Worm (Caenorhabditis elegans) whole organism, L4 larva: Measurements from ENCODE around the gene meg-3.

Experiments used
- ZK546.5 ChIP-seq, 2 experiments: sonication (generic microtip); optimal IDR thresholded peaks; 2 replicates each; lab custom pipeline; 2017; ENCODE audit warnings: missing biosample characterization in 2 of 2, missing genetic modification characterization in 2 of 2
- aha-1 ChIP-seq: fragments of 150-350 bp; peaks from one replicate; lab custom pipeline; 2014; ENCODE audit warnings: missing biosample characterization, missing genetic modification characterization
- ces-1 ChIP-seq: fragments of 150-350 bp; sonication (generic microtip); optimal IDR thresholded peaks from 4 replicates; lab custom pipeline; 2014; ENCODE audit warnings: missing biosample characterization, missing genetic modification reagents, missing genetic modification characterization
- fos-1 ChIP-seq: fragments of 150-350 bp; optimal IDR thresholded peaks from 2 replicates; lab custom pipeline; 2014; ENCODE audit warnings: missing biosample characterization, missing genetic modification characterization
- jun-1 ChIP-seq: fragments of 150-350 bp; optimal IDR thresholded peaks from 2 replicates; lab custom pipeline; 2014; ENCODE audit warnings: missing biosample characterization, missing genetic modification reagents, missing genetic modification characterization
- nhr-111 ChIP-seq: fragments of 200-800 bp; sonication (Bioruptor generic); optimal IDR thresholded peaks from 2 replicates; lab custom pipeline; 2018; ENCODE audit warnings: mild to moderate bottlenecking, missing genetic modification characterization, missing compliant biosample characterization
- nhr-237 ChIP-seq: sonication (generic microtip); optimal IDR thresholded peaks from 2 replicates; lab custom pipeline; 2017; ENCODE audit warnings: missing biosample characterization, missing genetic modification characterization
- nhr-28 ChIP-seq: fragments of 150-350 bp; optimal IDR thresholded peaks from 2 replicates; lab custom pipeline; 2014; ENCODE audit warnings: missing biosample characterization, missing genetic modification characterization
- nhr-42 ChIP-seq: fragments of 200-800 bp; sonication (Bioruptor generic); IDR thresholded peaks from 2 replicates; pipeline ENCODE4 v1.3.6; 2022; ENCODE audit warnings: missing genetic modification characterization, missing compliant biosample characterization
- nhr-76 ChIP-seq: fragments of 150-350 bp; optimal IDR thresholded peaks from 2 replicates; lab custom pipeline; 2014; ENCODE audit warnings: missing biosample characterization, missing genetic modification characterization
- unc-62 ChIP-seq, 3 experiments: fragments of 150-350 bp in 1 of 3; sonication (generic microtip); optimal IDR thresholded peaks in 2 of 3; peaks in 1 of 3; 1 replicate in 1 of 3; 2 replicates in 2 of 3; lab custom pipeline; 2014 to 2017; ENCODE audit warnings: missing biosample characterization in 3 of 3, missing genetic modification characterization in 3 of 3, missing genetic modification reagents in 3 of 3, missing genotype in 1 of 3

DNA sequence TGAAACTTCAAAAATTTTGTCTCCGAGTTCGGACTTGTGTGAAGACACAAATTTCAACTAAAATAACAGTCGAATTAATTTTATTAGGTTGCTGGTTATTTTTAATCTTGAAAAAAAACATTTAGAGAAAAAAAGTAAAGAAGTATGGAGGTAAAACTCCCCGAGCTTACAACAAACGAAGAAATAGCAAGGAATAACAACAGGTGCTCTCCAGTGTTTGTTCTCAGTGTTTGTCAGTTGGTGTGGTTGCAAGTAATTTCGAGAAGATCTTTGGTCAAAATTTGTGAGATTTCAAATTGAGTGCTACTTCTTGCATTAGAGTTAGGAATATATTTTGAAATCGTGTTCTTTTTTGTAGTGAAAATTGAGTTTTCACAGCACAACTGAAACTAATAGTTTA is 4.6 kb downstream of the meg-3 start:
- TF ChIP-seq nhr-111 (GFP tag; lab: Kevin White, UChicago) (no peak), nhr-76 (tag; lab: Kevin White, UChicago) (no peak), jun-1 (tag; lab: Kevin White, UChicago) (no peak), nhr-237 (tag; lab: Kevin White, UChicago) (no peak), ces-1 (GFP tag; lab: Kevin White, UChicago) (no peak), nhr-28 (tag; lab: Kevin White, UChicago) (no peak), ZK546.5 (tag; optimal IDR thresholded peaks at IDR 0.05; lab: Kevin White, UChicago) (no peak), fos-1 (no peak), unc-62 (GFP tag; optimal IDR thresholded peaks at IDR 0.05 in 1 of 2; lab: Kevin White, UChicago) (no peak), unc-62 (tag; optimal IDR thresholded peaks at IDR 0.05; lab: Kevin White, UChicago) (no peak), nhr-42 (GFP tag; lab: Robert Waterston, UW) (no peak), aha-1 (tag; lab: Kevin White, UChicago) (no peak)
